Fruit fly (Drosophila melanogaster) whole organism, embryonic: ENCODE measurements around the gene Asator.

ENCODE experiments used
- CG10462 ChIP-seq: fragments of 200-800 bp; sonication (Bioruptor generic); optimal IDR thresholded peaks from 2 replicates; lab custom pipeline; 2016; ENCODE audit warnings: missing biosample characterization, missing genetic modification characterization
- CG14667 ChIP-seq: fragments of 200-800 bp; sonication (Bioruptor generic); IDR thresholded peaks from 2 replicates; pipeline ENCODE4 v1.3.6; 2022; ENCODE audit warnings: missing biosample characterization, missing genetic modification characterization
- CG6854 ChIP-seq: fragments of 200-800 bp; sonication (Bioruptor generic); optimal IDR thresholded peaks from 3 replicates; lab custom pipeline; 2017; ENCODE audit warnings: missing biosample characterization, mild to moderate bottlenecking, missing genetic modification characterization
- CG8765 ChIP-seq: fragments of 200-800 bp; sonication (Bioruptor generic); IDR thresholded peaks from 2 replicates; pipeline ENCODE4 v1.3.6; 2022; ENCODE audit warnings: missing biosample characterization, missing genetic modification characterization
- Lpt ChIP-seq: fragments of >200 bp; optimal IDR thresholded peaks from 2 replicates; lab custom pipeline; 2018; ENCODE audit warnings: missing biosample characterization, missing genetic modification characterization
- Taf1 ChIP-seq: fragments of 200-800 bp; sonication (Bioruptor generic); IDR thresholded peaks from 2 replicates; pipeline ENCODE4 v1.3.6; 2022; ENCODE audit warnings: missing biosample characterization, missing genetic modification characterization
- bcd ChIP-seq: fragments of 200-800 bp; sonication (Bioruptor generic); optimal IDR thresholded peaks from 2 replicates; lab custom pipeline; 2017; ENCODE audit warnings: missing biosample characterization, mild to moderate bottlenecking, missing genetic modification characterization
- cad ChIP-seq: fragments of >200 bp; optimal IDR thresholded peaks from 2 replicates; lab custom pipeline; 2017; ENCODE audit warnings: missing biosample characterization, missing genetic modification characterization
- ci ChIP-seq: fragments of 200-800 bp; sonication (Bioruptor generic); IDR thresholded peaks from 3 replicates; pipeline ENCODE4 v1.3.6; 2022; ENCODE audit warnings: missing biosample characterization, missing genetic modification characterization

DNA sequence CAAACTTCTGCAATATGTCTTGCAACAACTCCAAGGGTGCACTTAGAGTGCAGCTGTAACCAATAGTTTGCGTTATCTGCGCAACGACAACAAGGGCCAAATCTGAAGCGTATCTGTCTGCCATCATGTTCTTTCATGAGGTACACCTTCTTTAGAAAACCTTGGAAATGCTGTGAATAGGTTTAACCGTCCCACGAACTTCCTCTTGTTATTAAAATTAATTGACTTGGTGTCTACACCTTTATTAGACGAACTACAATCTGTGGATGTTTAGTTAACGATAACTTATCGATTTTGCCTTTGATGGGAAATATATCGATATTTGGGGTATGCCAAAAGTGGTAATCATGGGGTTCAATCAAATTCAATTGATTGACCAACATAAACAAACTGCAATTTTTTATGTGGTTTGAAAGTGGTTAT lies 22.2 kb downstream of the Asator start, which contains the start of gene Taf3:
- TF ChIP-seq CG14667 (GFP tag; lab: Robert Waterston, UW) (no peak), Lpt (GFP tag; lab: Kevin White, UChicago) (no peak), bcd (GFP tag; lab: Kevin White, UChicago) (no peak), CG10462 (GFP tag; lab: Kevin White, UChicago) (no peak), Taf1 (GFP tag; lab: Robert Waterston, UW) (no peak), CG8765 (no peak), ci (GFP tag; lab: Robert Waterston, UW) (no peak), CG6854 (GFP tag; lab: Kevin White, UChicago) (no peak), cad (GFP tag; lab: Kevin White, UChicago) (no peak)
